Worm (Caenorhabditis elegans): ENCODE measurements around the gene dct-7.

ce11 chrIV:4277694-4278093, 12.7 kb downstream of the dct-7 start, which contains the start of gene nhr-78:
- TF ChIP-seq daf-16 (GFP tag; optimal IDR thresholded peaks at IDR 0.05) (no peak), daf-16 (tag; optimal IDR thresholded peaks at IDR 0.05) (no peak), mep-1 (tag; optimal IDR thresholded peaks at IDR 0.05) (no peak), nhr-11 (tag; optimal IDR thresholded peaks at IDR 0.05) (no peak), fos-1 (tag; optimal IDR thresholded peaks at IDR 0.05) (no peak), nhr-10 (tag; optimal IDR thresholded peaks at IDR 0.05) (no peak), mes-2 (tag; optimal IDR thresholded peaks at IDR 0.05; ENCODE audit: poor library complexity, severe bottlenecking) (peak; percentile 70), ceh-82 (tag; optimal IDR thresholded peaks at IDR 0.05) (no peak), spr-1 (tag; optimal IDR thresholded peaks at IDR 0.05) (no peak), daf-12 (tag; optimal IDR thresholded peaks at IDR 0.05) (no peak), lsy-2 (tag; optimal IDR thresholded peaks at IDR 0.05) (no peak)

All from whole organism, L4 larva.